Worm (Caenorhabditis elegans): ENCODE measurements around the gene Y49E10.4.

The Y49E10.4 gene

ce11 chrIII:12424066-12424465 is 40.5 kb upstream of the Y49E10.4 start (continued):
- TF ChIP-seq ztf-4 (tag; optimal IDR thresholded peaks at IDR 0.05) (no peak), ceh-88 (GFP tag; IDR thresholded peaks at IDR 0.05) (no peak), ets-5 (GFP tag; IDR thresholded peaks at IDR 0.05) (no peak), nhr-47 (tag; optimal IDR thresholded peaks at IDR 0.05) (no peak), nhr-84 (tag; optimal IDR thresholded peaks at IDR 0.05) (no peak), lin-35 (GFP tag; optimal IDR thresholded peaks at IDR 0.05) (peak in 1 of 2 experiments; percentile 61), zag-1 (tag; optimal IDR thresholded peaks at IDR 0.05) (no peak), nhr-77 (tag; optimal IDR thresholded peaks at IDR 0.05) (peak; percentile 46), egl-13 (tag; optimal IDR thresholded peaks at IDR 0.05) (no peak), hpl-2 (GFP tag; optimal IDR thresholded peaks at IDR 0.05) (no peak), nhr-71 (tag; optimal IDR thresholded peaks at IDR 0.05) (peak; percentile 27), efl-1 (optimal IDR thresholded peaks at IDR 0.05) (peak; percentile 27), efl-1 (GFP tag; optimal IDR thresholded peaks at IDR 0.05 in 1 of 2) (peak; percentile 27 to 95), hlh-17 (GFP tag; optimal IDR thresholded peaks at IDR 0.05; ENCODE audit: borderline replicate concordance) (no peak), sptf-1 (tag; optimal IDR thresholded peaks at IDR 0.05) (no peak), lin-14 (GFP tag; optimal IDR thresholded peaks at IDR 0.05) (peak; percentile 78), lin-39 (tag; optimal IDR thresholded peaks at IDR 0.05) (no peak), Y116A8C.19 (tag; optimal IDR thresholded peaks at IDR 0.05; ENCODE audit: borderline replicate concordance) (no peak), blmp-1 (tag; optimal IDR thresholded peaks at IDR 0.05) (peak; percentile 78), nhr-20 (tag; optimal IDR thresholded peaks at IDR 0.05) (peak; percentile 62), aha-1 (tag; optimal IDR thresholded peaks at IDR 0.05) (no peak), unc-86 (tag; optimal IDR thresholded peaks at IDR 0.05) (no peak), mab-9 (GFP tag; IDR thresholded peaks at IDR 0.05) (no peak), hlh-4 (tag; optimal IDR thresholded peaks at IDR 0.05) (no peak), vab-15 (tag; optimal IDR thresholded peaks at IDR 0.05) (no peak), xbp-1 (tag; optimal IDR thresholded peaks at IDR 0.05) (no peak), isw-1 (GFP tag; IDR thresholded peaks at IDR 0.05) (no peak), dpl-1 (GFP tag; optimal IDR thresholded peaks at IDR 0.05) (peak in 2 of 3 experiments; percentile 29 to 31), ceh-90 (tag; optimal IDR thresholded peaks at IDR 0.05) (no peak), C04F5.9 (tag; optimal IDR thresholded peaks at IDR 0.05) (no peak), nhr-85 (tag) (no peak), ama-1 (optimal IDR thresholded peaks at IDR 0.05) (no peak), ces-1 (GFP tag; optimal IDR thresholded peaks at IDR 0.05) (no peak), lin-13 (GFP tag; optimal IDR thresholded peaks at IDR 0.05) (no peak), irx-1 (tag; optimal IDR thresholded peaks at IDR 0.05) (no peak), ceh-63 (GFP tag; optimal IDR thresholded peaks at IDR 0.05) (no peak), lin-15B (tag; optimal IDR thresholded peaks at IDR 0.05) (no peak), fkh-4 (tag; optimal IDR thresholded peaks at IDR 0.05; ENCODE audit: borderline replicate concordance) (no peak), elt-3 (tag; optimal IDR thresholded peaks at IDR 0.05) (peak in 1 of 6 experiments; percentile 12), efl-3 (GFP tag; optimal IDR thresholded peaks at IDR 0.05) (no peak), nhr-12 (tag; optimal IDR thresholded peaks at IDR 0.05) (no peak), unc-130 (tag; optimal IDR thresholded peaks at IDR 0.05) (no peak), snpc-4 (tag; optimal IDR thresholded peaks at IDR 0.05) (no peak), lsy-2 (tag; optimal IDR thresholded peaks at IDR 0.05) (peak in 1 of 2 experiments; percentile 57), fos-1 (tag; optimal IDR thresholded peaks at IDR 0.05) (no peak), sox-4 (tag; optimal IDR thresholded peaks at IDR 0.05) (no peak)

- TF ChIP-seq lsy-2 (tag; optimal IDR thresholded peaks at IDR 0.05) (peak in 1 of 2 experiments; percentile 2), efl-1 (optimal IDR thresholded peaks at IDR 0.05) (no peak), efl-1 (GFP tag; optimal IDR thresholded peaks at IDR 0.05 in 1 of 2) (peak; percentile 23 to 33), pax-3 (tag; optimal IDR thresholded peaks at IDR 0.05) (no peak), efl-3 (GFP tag; optimal IDR thresholded peaks at IDR 0.05) (no peak), dpl-1 (GFP tag; optimal IDR thresholded peaks at IDR 0.05) (peak in 1 of 3 experiments; percentile 24), mab-9 (GFP tag; IDR thresholded peaks at IDR 0.05) (no peak), nhr-84 (tag; optimal IDR thresholded peaks at IDR 0.05) (no peak), nhr-20 (tag; optimal IDR thresholded peaks at IDR 0.05) (no peak), nhr-85 (tag) (peak; percentile 16)
Measured at ce11 chrIII:12421708-12422107, 38.1 kb upstream of the Y49E10.4 start, which contains the start of gene tat-1. Gene tat-1, minus strand, starts transcription at chrIII:12421718.

All from whole organism, L1 larva.